2 worm cellular contexts compared by ENCODE assay signal in genomic region chrIV:14103054-14103453, ce11.
TF ChIP-seq lines count a peak whose summit lies in the region.

TSS of gene F52B11.5 (minus strand) at chrIV:14103231.

TF ChIP-seq in whole organism, L2 larva, 48 proteins besides CTCF, POLR2A, EP300 and RAD21 (continued from another document):
- TF ChIP-seq fos-1 (tag; optimal IDR thresholded peaks at IDR 0.05; lab: Kevin White, UChicago) (peak; percentile 35), C34F6.9 (tag; optimal IDR thresholded peaks at IDR 0.05; lab: Kevin White, UChicago) (peak; percentile 62), nhr-23 (tag; optimal IDR thresholded peaks at IDR 0.05; lab: Kevin White, UChicago) (no peak), R02D3.7 (tag; optimal IDR thresholded peaks at IDR 0.05; lab: Kevin White, UChicago) (no peak), elt-3 (tag; optimal IDR thresholded peaks at IDR 0.05; lab: Kevin White, UChicago) (no peak), ZK546.5 (tag; optimal IDR thresholded peaks at IDR 0.05; lab: Kevin White, UChicago) (no peak), nhr-25 (tag; optimal IDR thresholded peaks at IDR 0.05; lab: Kevin White, UChicago) (no peak), nhr-237 (tag; optimal IDR thresholded peaks at IDR 0.05; lab: Kevin White, UChicago) (no peak), Y55F3AM.14 (GFP tag; optimal IDR thresholded peaks at IDR 0.05; lab: Kevin White, UChicago) (no peak), lsy-2 (tag; optimal IDR thresholded peaks at IDR 0.05; lab: Kevin White, UChicago) (no peak), ceh-82 (tag; optimal IDR thresholded peaks at IDR 0.05; lab: Kevin White, UChicago) (no peak), blmp-1 (tag; optimal IDR thresholded peaks at IDR 0.05; lab: Kevin White, UChicago; ENCODE audit: insufficient read depth) (no peak), F13H6.1 (tag; optimal IDR thresholded peaks at IDR 0.05; lab: Kevin White, UChicago) (no peak), ztf-1 (GFP tag; conservative IDR thresholded peaks at IDR 0.05; lab: Robert Waterston, UW) (no peak), unc-39 (tag; optimal IDR thresholded peaks at IDR 0.05; lab: Kevin White, UChicago) (no peak)

TF ChIP-seq in whole organism, L4 larva, 104 proteins besides CTCF, POLR2A, EP300 and RAD21 (continued from another document):
- TF ChIP-seq tag-97 (GFP tag; IDR thresholded peaks at IDR 0.05; lab: Robert Waterston, UW) (no peak), nhr-42 (GFP tag; IDR thresholded peaks at IDR 0.05; lab: Robert Waterston, UW) (no peak), unc-130 (GFP tag; optimal IDR thresholded peaks at IDR 0.05; lab: Kevin White, UChicago) (no peak), nhr-28 (tag; optimal IDR thresholded peaks at IDR 0.05; lab: Kevin White, UChicago) (peak; percentile 28), daf-19 (GFP tag; conservative IDR thresholded peaks at IDR 0.05; lab: Robert Waterston, UW) (no peak), aly-2 (tag; optimal IDR thresholded peaks at IDR 0.05; lab: Kevin White, UChicago) (no peak), ceh-62 (tag; optimal IDR thresholded peaks at IDR 0.05; lab: Kevin White, UChicago) (no peak), F26F4.8 (GFP tag; conservative IDR thresholded peaks at IDR 0.05; lab: Robert Waterston, UW) (no peak), ZK546.5 (tag; optimal IDR thresholded peaks at IDR 0.05; lab: Kevin White, UChicago) (no peak), egl-27 (tag; optimal IDR thresholded peaks at IDR 0.05; lab: Kevin White, UChicago) (no peak), nhr-48 (tag; optimal IDR thresholded peaks at IDR 0.05; lab: Kevin White, UChicago) (no peak), dmd-9 (GFP tag; IDR thresholded peaks at IDR 0.05; lab: Robert Waterston, UW) (no peak), mes-2 (tag; optimal IDR thresholded peaks at IDR 0.05; lab: Kevin White, UChicago; ENCODE audit: poor library complexity, severe bottlenecking) (no peak), nhr-25 (tag; optimal IDR thresholded peaks at IDR 0.05; lab: Kevin White, UChicago; ENCODE audit: borderline replicate concordance, insufficient read depth) (no peak), ceh-20 (GFP tag; IDR thresholded peaks at IDR 0.05; lab: Robert Waterston, UW) (no peak), T26A8.4 (GFP tag; IDR thresholded peaks at IDR 0.05; lab: Robert Waterston, UW) (no peak), nhr-6 (tag; optimal IDR thresholded peaks at IDR 0.05; lab: Kevin White, UChicago) (peak; percentile 52), nhr-77 (tag; optimal IDR thresholded peaks at IDR 0.05; lab: Kevin White, UChicago) (peak; percentile 39), daf-12 (tag; optimal IDR thresholded peaks at IDR 0.05; lab: Kevin White, UChicago) (no peak), D1046.2 (GFP tag; IDR thresholded peaks at IDR 0.05; lab: Robert Waterston, UW) (no peak), dve-1 (tag; optimal IDR thresholded peaks at IDR 0.05; lab: Kevin White, UChicago; ENCODE audit: insufficient read depth) (peak; percentile 39), R02D3.7 (tag; optimal IDR thresholded peaks at IDR 0.05; lab: Kevin White, UChicago) (no peak), zip-11 (GFP tag; IDR thresholded peaks at IDR 0.05; lab: Robert Waterston, UW) (no peak), F10B5.3 (tag; optimal IDR thresholded peaks at IDR 0.05; lab: Kevin White, UChicago) (no peak), snpc-1.2 (GFP tag; IDR thresholded peaks at IDR 0.05; lab: Robert Waterston, UW) (no peak), daf-16 (GFP tag; optimal IDR thresholded peaks at IDR 0.05; lab: Kevin White, UChicago) (no peak), daf-16 (tag; optimal IDR thresholded peaks at IDR 0.05; lab: Kevin White, UChicago) (peak; percentile 74), aha-1 (tag; lab: Kevin White, UChicago) (no peak), hif-1 (tag; optimal IDR thresholded peaks at IDR 0.05; lab: Kevin White, UChicago) (no peak)
